Worm (Caenorhabditis elegans): ENCODE results near the gene srd-27.
"Not testable (repeated sequence)": the region's sequence is repeated elsewhere in the genome, so short reads cannot be mapped to it uniquely, and the experiment has no call there.

The srd-27 gene

ce11 chrV:15811982-15812381 lies 8.8 kb downstream of the srd-27 start, which contains the start of gene nhr-282:
TSS of gene nhr-282 (plus strand) at chrV:15812282.
- TF ChIP-seq tbx-8 (GFP tag; optimal IDR thresholded peaks at IDR 0.05); lin-13 (tag; optimal IDR thresholded peaks at IDR 0.05); ceh-83 (GFP tag; optimal IDR thresholded peaks at IDR 0.05): not testable (repeated sequence)

ce11 chrV:15815962-15816432 lies 12.8 kb downstream of the srd-27 start, which contains the start of the genes fbxa-69 and F54B8.4:
TSS of gene fbxa-69 (minus strand) at chrV:15815971.
TSS of gene F54B8.4 (plus strand) at chrV:15816382.
- TF ChIP-seq zip-8 (tag; optimal IDR thresholded peaks at IDR 0.05): peak; percentile 19
- TF ChIP-seq nhr-12 (tag; optimal IDR thresholded peaks at IDR 0.05): no peak

DNA sequence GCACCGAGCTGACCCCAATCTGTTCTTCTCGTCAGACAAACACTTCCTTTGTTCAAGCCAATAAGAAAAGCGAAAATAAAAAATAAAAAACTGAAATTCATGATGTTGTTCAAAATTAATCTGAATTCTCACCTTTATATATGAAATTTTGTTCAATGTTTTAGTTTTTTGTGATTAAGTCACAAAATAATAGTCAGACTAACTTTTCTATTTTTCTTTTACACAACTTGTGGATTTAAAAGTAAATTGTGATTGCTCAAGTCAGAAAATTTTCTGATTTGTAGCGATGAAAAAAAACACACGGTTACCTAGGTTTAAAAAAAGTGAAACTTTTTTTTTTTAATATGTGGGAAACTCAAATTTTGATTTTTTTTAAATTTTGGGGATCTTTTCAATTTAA lies 14.6 kb downstream of the srd-27 start, which contains the start of gene abf-3:
abf-3 (minus strand) TSS at position 101 of the 400 bp plus-strand sequence.
- TF ChIP-seq ceh-39 (tag; optimal IDR thresholded peaks at IDR 0.05): no peak
- TF ChIP-seq nhr-12 (tag; optimal IDR thresholded peaks at IDR 0.05): no peak
- TF ChIP-seq unc-120 (tag; optimal IDR thresholded peaks at IDR 0.05; ENCODE audit: poor library complexity, severe bottlenecking): no peak
- TF ChIP-seq blmp-1 (tag; optimal IDR thresholded peaks at IDR 0.05): no peak
- TF ChIP-seq mls-2 (tag; optimal IDR thresholded peaks at IDR 0.05): no peak
- no peak for TF ChIP-seq nhr-76 (tag; optimal IDR thresholded peaks at IDR 0.05)
- TF ChIP-seq cnd-1 (tag; optimal IDR thresholded peaks at IDR 0.05): no peak
- TF ChIP-seq lin-32 (GFP tag; optimal IDR thresholded peaks at IDR 0.05): no peak
- no peak for TF ChIP-seq lsy-2 (tag; optimal IDR thresholded peaks at IDR 0.05)
- no peak for TF ChIP-seq M03D4.4 (tag; optimal IDR thresholded peaks at IDR 0.05)
- no peak for TF ChIP-seq ces-1 (GFP tag; optimal IDR thresholded peaks at IDR 0.05)
- TF ChIP-seq mep-1 (tag; optimal IDR thresholded peaks at IDR 0.05): no peak
- TF ChIP-seq elt-1 (tag; optimal IDR thresholded peaks at IDR 0.05; ENCODE audit: borderline replicate concordance, insufficient read depth): no peak
- TF ChIP-seq drap-1 (GFP tag; optimal IDR thresholded peaks at IDR 0.05): no peak
- no peak for TF ChIP-seq mab-5 (tag; optimal IDR thresholded peaks at IDR 0.05)
- TF ChIP-seq sem-2 (GFP tag; optimal IDR thresholded peaks at IDR 0.05): no peak
- TF ChIP-seq snpc-4 (tag; optimal IDR thresholded peaks at IDR 0.05): no peak

ce11 chrV:15819983-15820382 lies 16.8 kb downstream of the srd-27 start, which contains the start of gene srbc-48:
TSS of gene srbc-48 (plus strand) at chrV:15820283.
- no peak for TF ChIP-seq unc-39 (tag; optimal IDR thresholded peaks at IDR 0.05)
- no peak for TF ChIP-seq ceh-43 (GFP tag; optimal IDR thresholded peaks at IDR 0.05)
- TF ChIP-seq zip-8 (tag; optimal IDR thresholded peaks at IDR 0.05): no peak
- no peak for TF ChIP-seq nhr-12 (tag; optimal IDR thresholded peaks at IDR 0.05)
- no peak for TF ChIP-seq ham-2 (GFP tag; optimal IDR thresholded peaks at IDR 0.05)

- TF ChIP-seq ceh-43 (GFP tag; optimal IDR thresholded peaks at IDR 0.05) (no peak), nhr-2 (tag; optimal IDR thresholded peaks at IDR 0.05) (no peak), lin-13 (tag; optimal IDR thresholded peaks at IDR 0.05) (no peak), sptf-1 (tag; optimal IDR thresholded peaks at IDR 0.05) (no peak), mab-5 (tag; optimal IDR thresholded peaks at IDR 0.05) (no peak), ceh-83 (GFP tag; optimal IDR thresholded peaks at IDR 0.05) (no peak), hlh-1 (tag; optimal IDR thresholded peaks at IDR 0.05) (no peak), unc-120 (tag; optimal IDR thresholded peaks at IDR 0.05; ENCODE audit: poor library complexity, severe bottlenecking) (no peak), blmp-1 (tag; optimal IDR thresholded peaks at IDR 0.05) (no peak), drap-1 (GFP tag; optimal IDR thresholded peaks at IDR 0.05) (no peak), lsy-2 (tag; optimal IDR thresholded peaks at IDR 0.05) (no peak), nhr-76 (tag; optimal IDR thresholded peaks at IDR 0.05) (no peak), elt-1 (tag; optimal IDR thresholded peaks at IDR 0.05; ENCODE audit: borderline replicate concordance, insufficient read depth) (no peak), snpc-4 (tag; optimal IDR thresholded peaks at IDR 0.05) (no peak), flh-1 (GFP tag; optimal IDR thresholded peaks at IDR 0.05) (no peak), ces-1 (GFP tag; optimal IDR thresholded peaks at IDR 0.05) (no peak), ham-2 (GFP tag; optimal IDR thresholded peaks at IDR 0.05) (no peak), M03D4.4 (tag; optimal IDR thresholded peaks at IDR 0.05) (no peak)
Observed at ce11 chrV:15821398-15821797, 18.2 kb downstream of the srd-27 start, which contains the start of gene srbc-49. TSS of gene srbc-49 (plus strand) at chrV:15821698.

- TF ChIP-seq ceh-83 (GFP tag; optimal IDR thresholded peaks at IDR 0.05): no peak
- TF ChIP-seq sem-2 (GFP tag; optimal IDR thresholded peaks at IDR 0.05): no peak
- no peak for TF ChIP-seq drap-1 (GFP tag; optimal IDR thresholded peaks at IDR 0.05)
- TF ChIP-seq lin-32 (GFP tag; optimal IDR thresholded peaks at IDR 0.05): no peak
- no peak for TF ChIP-seq lin-13 (tag; optimal IDR thresholded peaks at IDR 0.05)
- TF ChIP-seq lsy-2 (tag; optimal IDR thresholded peaks at IDR 0.05): no peak
- TF ChIP-seq blmp-1 (tag; optimal IDR thresholded peaks at IDR 0.05): no peak
- no peak for TF ChIP-seq nhr-12 (tag; optimal IDR thresholded peaks at IDR 0.05)
- TF ChIP-seq nhr-2 (tag; optimal IDR thresholded peaks at IDR 0.05): no peak
- no peak for TF ChIP-seq pha-4 (tag; optimal IDR thresholded peaks at IDR 0.05)
- no peak for TF ChIP-seq ces-1 (GFP tag; optimal IDR thresholded peaks at IDR 0.05)
- TF ChIP-seq mep-1 (tag; optimal IDR thresholded peaks at IDR 0.05): no peak
- TF ChIP-seq mab-5 (tag; optimal IDR thresholded peaks at IDR 0.05): no peak
Observed at ce11 chrV:15824866-15825265, 21.7 kb downstream of the srd-27 start, which contains the start of gene srbc-50. TSS of gene srbc-50 (minus strand) at chrV:15824966.
